Fruit fly (Drosophila melanogaster): ENCODE data around the gene CG4306.

CG4306 gene

dm6 chr3L:18460987-18461403 is 2.0 kb downstream of the CG4306 start, which contains the start of gene CG32196 (continued):
- TF ChIP-seq CG1647 (GFP tag; optimal IDR thresholded peaks at IDR 0.05) (no peak), CG11093 (GFP tag; IDR thresholded peaks at IDR 0.05) (peak; percentile 70; the same call in 2 of the 3 replicates), CHES-1-like (GFP tag; optimal IDR thresholded peaks at IDR 0.05) (no peak), CG33213 (GFP tag; optimal IDR thresholded peaks at IDR 0.05) (no peak), gro (GFP tag; optimal IDR thresholded peaks at IDR 0.05) (no peak), CG3847 (GFP tag; IDR thresholded peaks at IDR 0.05) (peak; percentile 83), CTCF (GFP tag; optimal IDR thresholded peaks at IDR 0.05) (peak; percentile 16)

DNA sequence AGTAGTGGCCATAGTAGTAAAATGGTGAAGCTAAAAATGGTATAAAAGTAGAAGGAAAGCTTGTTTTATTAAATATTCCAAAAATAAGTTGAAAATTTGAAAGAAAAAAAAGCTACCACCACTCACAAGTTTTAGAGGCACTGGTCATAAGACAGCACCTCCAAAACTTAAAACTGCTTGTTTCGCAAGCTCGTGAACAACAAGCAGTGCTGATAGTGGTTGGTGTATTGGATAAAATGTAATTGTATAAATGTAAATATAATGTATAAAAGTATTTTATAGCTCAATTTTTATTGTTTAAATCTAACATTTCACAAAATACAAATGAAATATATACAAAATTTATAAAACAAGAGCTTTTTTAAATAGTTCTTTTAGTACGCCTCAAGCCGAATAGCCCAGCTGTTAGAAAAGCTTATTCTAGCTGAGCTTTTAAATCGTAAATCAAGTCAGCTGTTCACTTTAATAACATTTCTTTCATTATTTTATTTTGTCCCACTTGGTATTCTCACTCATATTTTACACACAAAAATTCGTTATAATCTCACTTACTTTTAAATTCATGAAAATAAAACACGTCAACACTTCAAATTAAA is 2.5 kb downstream of the CG4306 start:
- no peak for TF ChIP-seq slbo (GFP tag; IDR thresholded peaks at IDR 0.05)
- TF ChIP-seq tio (GFP tag; optimal IDR thresholded peaks at IDR 0.05), result no peak
- TF ChIP-seq Oaz (GFP tag; IDR thresholded peaks at IDR 0.05), result no peak
- 0 out of 2 replicates have a peak, but pooled peaks have one; percentile 1 for TF ChIP-seq Scr (GFP tag; IDR thresholded peaks at IDR 0.05; ENCODE audit: partially characterized antibody)
- no peak for TF ChIP-seq Atf-2 (GFP tag; optimal IDR thresholded peaks at IDR 0.05)
- peak; percentile 65; the same call in 1 of the 2 replicates for TF ChIP-seq CG42726 (GFP tag; IDR thresholded peaks at IDR 0.05; ENCODE audit: partially characterized antibody)
- no peak for TF ChIP-seq CG6813 (GFP tag; optimal IDR thresholded peaks at IDR 0.05)
- TF ChIP-seq CG10431 (GFP tag; optimal IDR thresholded peaks at IDR 0.05), result no peak
- TF ChIP-seq C15 (GFP tag; IDR thresholded peaks at IDR 0.05), result no peak
- TF ChIP-seq kah (GFP tag; optimal IDR thresholded peaks at IDR 0.05), result no peak
- no peak for TF ChIP-seq CG12744 (GFP tag; optimal IDR thresholded peaks at IDR 0.05)
- TF ChIP-seq Doc2 (GFP tag; IDR thresholded peaks at IDR 0.05), result no peak
- TF ChIP-seq ase (GFP tag; IDR thresholded peaks at IDR 0.05), result no peak
- no peak for TF ChIP-seq pho (GFP tag; optimal IDR thresholded peaks at IDR 0.05)
- 0 out of 2 replicates have a peak, but pooled peaks have one; percentile 17 for TF ChIP-seq danr (GFP tag; IDR thresholded peaks at IDR 0.05)
- peak; percentile 40; the same call in 1 of the 3 replicates for TF ChIP-seq Opbp (GFP tag; IDR thresholded peaks at IDR 0.05; ENCODE audit: partially characterized antibody)
- TF ChIP-seq Fer3 (tag; optimal IDR thresholded peaks at IDR 0.05), result no peak
- TF ChIP-seq E2f2 (GFP tag; IDR thresholded peaks at IDR 0.05), result peak; percentile 11; the same call in 1 of the 2 replicates
- peak; percentile 13 for TF ChIP-seq CG11504 (tag; optimal IDR thresholded peaks at IDR 0.05)
- TF ChIP-seq Oli (tag; optimal IDR thresholded peaks at IDR 0.05), result no peak
- TF ChIP-seq abd-A (tag; optimal IDR thresholded peaks at IDR 0.05), result peak; percentile 56
- no peak for TF ChIP-seq peb (GFP tag; IDR thresholded peaks at IDR 0.05)
- TF ChIP-seq CG6854 (GFP tag; optimal IDR thresholded peaks at IDR 0.05), result peak; percentile 27
- no peak for TF ChIP-seq gcm (GFP tag; optimal IDR thresholded peaks at IDR 0.05)
- peak; percentile 16 for TF ChIP-seq CoRest (tag; optimal IDR thresholded peaks at IDR 0.05)
- TF ChIP-seq CG2875 (GFP tag; optimal IDR thresholded peaks at IDR 0.05), result no peak
- no peak for TF ChIP-seq cas (GFP tag; IDR thresholded peaks at IDR 0.05)
- TF ChIP-seq ken (GFP tag; IDR thresholded peaks at IDR 0.05), result peak; percentile 16; the same call in 1 of the 3 replicates
- no peak for TF ChIP-seq Hmx (GFP tag; optimal IDR thresholded peaks at IDR 0.05)
- no peak for TF ChIP-seq CG4424 (GFP tag; optimal IDR thresholded peaks at IDR 0.05)
- no peak for TF ChIP-seq zfh1 (GFP tag; IDR thresholded peaks at IDR 0.05)
- TF ChIP-seq fru (optimal IDR thresholded peaks at IDR 0.05), result no peak
- TF ChIP-seq CG13624 (GFP tag; optimal IDR thresholded peaks at IDR 0.05), result no peak
- no peak for TF ChIP-seq lmd (GFP tag; IDR thresholded peaks at IDR 0.05)
- TF ChIP-seq amos (GFP tag; IDR thresholded peaks at IDR 0.05; ENCODE audit: partially characterized antibody), result peak; percentile 50; the same call in 1 of the 2 replicates
- no peak for TF ChIP-seq CG6765 (GFP tag; optimal IDR thresholded peaks at IDR 0.05)
- TF ChIP-seq Mes4 (GFP tag; optimal IDR thresholded peaks at IDR 0.05), result no peak
- no peak for TF ChIP-seq hth (optimal IDR thresholded peaks at IDR 0.05)
- TF ChIP-seq CTCF (GFP tag; optimal IDR thresholded peaks at IDR 0.05), result peak; percentile 77
- peak; percentile 57 for TF ChIP-seq Abd-B (GFP tag; optimal IDR thresholded peaks at IDR 0.05)
- no peak for TF ChIP-seq nerfin-2 (GFP tag; IDR thresholded peaks at IDR 0.05; ENCODE audit: partially characterized antibody)
- TF ChIP-seq Hand (GFP tag; optimal IDR thresholded peaks at IDR 0.05), result no peak
- no peak for TF ChIP-seq CG10979 (tag; optimal IDR thresholded peaks at IDR 0.05)
- TF ChIP-seq tna (GFP tag; IDR thresholded peaks at IDR 0.05; ENCODE audit: partially characterized antibody), result no peak
